Fruit fly (Drosophila melanogaster): ENCODE data around the gene Apl.

Gene Apl

DNA sequence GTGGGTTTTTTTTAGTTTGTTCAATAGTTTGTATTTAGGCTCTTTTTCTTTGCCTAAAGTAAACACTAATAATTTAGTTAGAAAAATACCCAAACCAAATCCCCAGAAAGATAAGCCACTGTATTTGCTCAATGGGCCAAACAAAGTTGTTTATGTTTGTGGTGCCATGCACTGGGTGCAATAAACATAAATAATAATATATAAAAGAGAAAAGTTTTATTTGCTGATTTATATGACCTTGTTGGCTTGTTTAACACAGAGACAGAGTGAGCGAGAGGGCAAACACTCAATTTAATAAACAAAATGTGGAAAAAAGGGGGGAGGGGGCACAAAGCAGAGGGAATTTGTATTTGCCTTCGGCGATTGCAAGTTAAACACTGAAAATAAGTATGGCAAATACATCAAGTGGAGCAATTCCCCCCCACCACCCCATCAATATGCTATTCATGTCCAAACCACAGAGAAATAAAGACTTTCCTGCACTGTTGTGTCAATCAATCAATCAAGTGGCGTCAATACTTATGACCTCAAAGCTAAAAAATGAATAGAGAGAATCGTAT lies 45.6 kb downstream of the Apl start (continued):
- no peak for TF ChIP-seq Bgb (GFP tag; IDR thresholded peaks at IDR 0.05; ENCODE audit: partially characterized antibody)
- TF ChIP-seq gce (GFP tag; IDR thresholded peaks at IDR 0.05): no peak
- no peak for TF ChIP-seq Dek (tag; optimal IDR thresholded peaks at IDR 0.05)
- no peak for TF ChIP-seq CG17328 (GFP tag; IDR thresholded peaks at IDR 0.05)
- TF ChIP-seq tgo (GFP tag; IDR thresholded peaks at IDR 0.05): no peak
- TF ChIP-seq CG6654 (GFP tag; optimal IDR thresholded peaks at IDR 0.05): no peak
- no peak for TF ChIP-seq p53 (GFP tag; optimal IDR thresholded peaks at IDR 0.05)
- no peak for TF ChIP-seq CG7372 (GFP tag; IDR thresholded peaks at IDR 0.05)
- TF ChIP-seq CHES-1-like (GFP tag; optimal IDR thresholded peaks at IDR 0.05): no peak
- no peak for TF ChIP-seq CG6175 (GFP tag; IDR thresholded peaks at IDR 0.05)
- TF ChIP-seq E2f1 (GFP tag; IDR thresholded peaks at IDR 0.05): no peak
- TF ChIP-seq CG2712 (tag; optimal IDR thresholded peaks at IDR 0.05): peak; percentile 64
- no peak for TF ChIP-seq inv (GFP tag; IDR thresholded peaks at IDR 0.05; ENCODE audit: partially characterized antibody)
- TF ChIP-seq CG3995 (GFP tag; optimal IDR thresholded peaks at IDR 0.05): no peak
- no peak for TF ChIP-seq Chrac-16 (GFP tag; optimal IDR thresholded peaks at IDR 0.05)
- TF ChIP-seq CG7987 (GFP tag; optimal IDR thresholded peaks at IDR 0.05): no peak
- TF ChIP-seq CG10565 (GFP tag; optimal IDR thresholded peaks at IDR 0.05): no peak
- TF ChIP-seq CG12155 (GFP tag; optimal IDR thresholded peaks at IDR 0.05): no peak
- TF ChIP-seq CG2889 (GFP tag; IDR thresholded peaks at IDR 0.05): no peak
- no peak for TF ChIP-seq Hand (GFP tag; optimal IDR thresholded peaks at IDR 0.05)
- TF ChIP-seq CG17612 (GFP tag; IDR thresholded peaks at IDR 0.05): no peak
- no peak for TF ChIP-seq CG7928 (GFP tag; optimal IDR thresholded peaks at IDR 0.05)
- TF ChIP-seq abd-A (tag; optimal IDR thresholded peaks at IDR 0.05): no peak
- no peak for TF ChIP-seq pzg (GFP tag; optimal IDR thresholded peaks at IDR 0.05)
- no peak for TF ChIP-seq pfk (GFP tag; optimal IDR thresholded peaks at IDR 0.05)
- TF ChIP-seq nom (GFP tag; optimal IDR thresholded peaks at IDR 0.05): no peak
- no peak for TF ChIP-seq CG16863 (GFP tag; optimal IDR thresholded peaks at IDR 0.05)
- peak; percentile 33 for TF ChIP-seq phol (tag; optimal IDR thresholded peaks at IDR 0.05)
- no peak for TF ChIP-seq Dp (GFP tag; optimal IDR thresholded peaks at IDR 0.05)
- TF ChIP-seq bcd (GFP tag; optimal IDR thresholded peaks at IDR 0.05): peak; percentile 12
- no peak for TF ChIP-seq chif (GFP tag; optimal IDR thresholded peaks at IDR 0.05)
- TF ChIP-seq knrl (GFP tag; IDR thresholded peaks at IDR 0.05; ENCODE audit: partially characterized antibody): no peak
- TF ChIP-seq HmgD (GFP tag; optimal IDR thresholded peaks at IDR 0.05): no peak
- TF ChIP-seq crp (GFP tag; optimal IDR thresholded peaks at IDR 0.05): no peak
- no peak for TF ChIP-seq CG9876 (GFP tag; optimal IDR thresholded peaks at IDR 0.05)
- no peak for TF ChIP-seq toy (GFP tag; IDR thresholded peaks at IDR 0.05)
- no peak for TF ChIP-seq CG11560 (tag; IDR thresholded peaks at IDR 0.05)
- no peak for TF ChIP-seq az2 (GFP tag; optimal IDR thresholded peaks at IDR 0.05)
- no peak for TF ChIP-seq unc-4 (GFP tag; IDR thresholded peaks at IDR 0.05; ENCODE audit: partially characterized antibody)
- TF ChIP-seq CG18599 (GFP tag; optimal IDR thresholded peaks at IDR 0.05): no peak
- TF ChIP-seq CG12659 (GFP tag; optimal IDR thresholded peaks at IDR 0.05): no peak
- no peak for TF ChIP-seq emc (GFP tag; optimal IDR thresholded peaks at IDR 0.05)
- TF ChIP-seq fd64A (GFP tag; optimal IDR thresholded peaks at IDR 0.05): peak; percentile 53
- no peak for TF ChIP-seq gcm2 (GFP tag; optimal IDR thresholded peaks at IDR 0.05)
- peak; percentile 47 for TF ChIP-seq stwl (tag; optimal IDR thresholded peaks at IDR 0.05)
- no peak for TF ChIP-seq hkb (optimal IDR thresholded peaks at IDR 0.05)
- 0 out of 2 replicates have a peak, but pooled peaks have one; percentile 29 for TF ChIP-seq hkb (GFP tag; IDR thresholded peaks at IDR 0.05)
- no peak for TF ChIP-seq Ada2b (GFP tag; IDR thresholded peaks at IDR 0.05)
- TF ChIP-seq CG4360 (GFP tag; IDR thresholded peaks at IDR 0.05): no peak
- no peak for TF ChIP-seq CG10366 (GFP tag; IDR thresholded peaks at IDR 0.05)
- no peak for TF ChIP-seq NC2α (GFP tag; optimal IDR thresholded peaks at IDR 0.05)

Measured in whole organism, embryonic.